Worm (Caenorhabditis elegans) whole organism, L4 larva: Measurements from ENCODE around the gene pho-6.

Experiments
- T20F7.1 ChIP-seq: fragments of 200-800 bp; sonication (Bioruptor generic); optimal IDR thresholded peaks from 2 replicates; lab custom pipeline; 2018; ENCODE audit warnings: mild to moderate bottlenecking, missing genetic modification characterization, missing compliant biosample characterization
- T26A8.4 ChIP-seq: fragments of 200-800 bp; sonication (Bioruptor generic); IDR thresholded peaks from 2 replicates; pipeline ENCODE4 v1.3.6; 2022; ENCODE audit warnings: missing genetic modification characterization, missing compliant biosample characterization
- ZK546.5 ChIP-seq, 2 experiments: sonication (generic microtip); optimal IDR thresholded peaks; 2 replicates each; lab custom pipeline; 2017; ENCODE audit warnings: missing biosample characterization in 2 of 2, missing genetic modification characterization in 2 of 2
- aha-1 ChIP-seq: fragments of 150-350 bp; peaks from one replicate; lab custom pipeline; 2014; ENCODE audit warnings: missing biosample characterization, missing genetic modification characterization
- ceh-28 ChIP-seq: fragments of 150-350 bp; optimal IDR thresholded peaks from 2 replicates; lab custom pipeline; 2014; ENCODE audit warnings: missing biosample characterization, missing genetic modification reagents, missing genetic modification characterization
- dmd-6 ChIP-seq: fragments of 200-800 bp; sonication (Bioruptor generic); IDR thresholded peaks from 2 replicates; pipeline ENCODE4 v1.3.6; 2022; ENCODE audit warnings: missing genetic modification reagents, missing genetic modification characterization, missing compliant biosample characterization
- dpl-1 ChIP-seq: fragments of 150-350 bp; optimal IDR thresholded peaks from 2 replicates; lab custom pipeline; 2014; ENCODE audit warnings: missing biosample characterization, missing genetic modification reagents, missing genetic modification characterization
- jun-1 ChIP-seq: fragments of 150-350 bp; optimal IDR thresholded peaks from 2 replicates; lab custom pipeline; 2014; ENCODE audit warnings: missing biosample characterization, missing genetic modification reagents, missing genetic modification characterization
- lin-39 ChIP-seq: fragments of 150-350 bp; optimal IDR thresholded peaks from 2 replicates; lab custom pipeline; 2014; ENCODE audit warnings: missing biosample characterization, missing genetic modification reagents, missing genetic modification characterization
- lsy-2 ChIP-seq, 2 experiments: fragments of 150-350 bp in 1 of 2; sonication (generic microtip) in 1 of 2; optimal IDR thresholded peaks; 2 replicates each; lab custom pipeline; 2014 to 2017; ENCODE audit warnings: missing biosample characterization in 2 of 2, missing genetic modification characterization in 2 of 2
- mdl-1 ChIP-seq, 2 experiments: fragments of 150-350 bp in 1 of 2; sonication (generic microtip) in 1 of 2; optimal IDR thresholded peaks; 2 replicates each; lab custom pipeline; 2014 to 2017; ENCODE audit warnings: missing biosample characterization in 2 of 2, missing genetic modification characterization in 2 of 2
- nhr-28 ChIP-seq: fragments of 150-350 bp; optimal IDR thresholded peaks from 2 replicates; lab custom pipeline; 2014; ENCODE audit warnings: missing biosample characterization, missing genetic modification characterization
- nhr-6 ChIP-seq: fragments of 150-350 bp; optimal IDR thresholded peaks from 2 replicates; lab custom pipeline; 2014; ENCODE audit warnings: missing biosample characterization, missing genetic modification characterization
- snpc-4 ChIP-seq: fragments of 150-350 bp; optimal IDR thresholded peaks from 2 replicates; lab custom pipeline; 2014; ENCODE audit warnings: missing biosample characterization, missing genetic modification characterization

DNA sequence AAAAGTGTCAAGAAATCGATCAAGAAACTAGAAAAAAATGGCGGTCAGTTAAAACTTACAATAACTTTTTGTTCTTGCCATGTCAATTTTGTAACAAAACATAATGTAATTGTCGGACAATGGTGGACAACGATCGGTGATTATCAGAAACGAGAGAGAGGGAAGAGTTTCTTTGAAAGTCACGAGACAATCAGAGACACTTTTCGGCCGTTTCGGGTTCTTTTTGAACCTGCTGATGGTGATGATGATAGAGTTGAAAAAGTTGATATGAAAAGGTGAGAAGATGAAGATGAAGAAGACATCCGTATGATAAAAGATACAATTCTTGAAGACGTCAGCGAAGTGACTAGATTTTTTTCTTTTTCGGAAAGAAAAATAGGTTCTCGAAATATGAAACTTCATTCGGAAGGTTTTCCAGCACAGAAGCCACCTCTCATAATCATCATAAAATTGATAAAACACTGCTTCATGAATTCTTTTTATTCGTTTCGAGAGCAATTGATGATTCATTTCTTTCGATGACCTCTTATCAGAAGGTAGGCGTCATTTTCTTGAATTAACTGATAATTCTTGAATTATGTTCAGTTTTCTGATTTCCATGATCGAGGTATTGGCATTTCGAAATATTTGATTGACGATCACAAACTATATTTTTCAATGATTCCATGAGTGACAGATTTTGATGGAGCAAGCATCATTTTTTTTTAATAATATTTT lies 32.6 kb upstream of the pho-6 start:
- TF ChIP-seq lsy-2 (tag; optimal IDR thresholded peaks at IDR 0.05; lab: Kevin White, UChicago): no peak
- TF ChIP-seq ceh-28: no peak
- TF ChIP-seq jun-1 (tag; lab: Kevin White, UChicago): no peak
- no peak for TF ChIP-seq nhr-28 (tag; lab: Kevin White, UChicago)
- TF ChIP-seq T26A8.4: no peak
- TF ChIP-seq snpc-4 (tag; lab: Kevin White, UChicago): no peak
- no peak for TF ChIP-seq nhr-6 (tag; lab: Kevin White, UChicago)
- TF ChIP-seq dmd-6 (GFP tag; lab: Robert Waterston, UW): peak; percentile 79
- TF ChIP-seq lin-39 (tag; lab: Kevin White, UChicago): no peak
- no peak for TF ChIP-seq T20F7.1
- TF ChIP-seq dpl-1: no peak
- TF ChIP-seq aha-1 (tag; lab: Kevin White, UChicago): no peak
- TF ChIP-seq mdl-1 (tag; optimal IDR thresholded peaks at IDR 0.05; lab: Kevin White, UChicago): no peak
- TF ChIP-seq ZK546.5 (tag; optimal IDR thresholded peaks at IDR 0.05; lab: Kevin White, UChicago): no peak
